Fruit fly (Drosophila melanogaster): Measurements from ENCODE around the gene qm.

DNA sequence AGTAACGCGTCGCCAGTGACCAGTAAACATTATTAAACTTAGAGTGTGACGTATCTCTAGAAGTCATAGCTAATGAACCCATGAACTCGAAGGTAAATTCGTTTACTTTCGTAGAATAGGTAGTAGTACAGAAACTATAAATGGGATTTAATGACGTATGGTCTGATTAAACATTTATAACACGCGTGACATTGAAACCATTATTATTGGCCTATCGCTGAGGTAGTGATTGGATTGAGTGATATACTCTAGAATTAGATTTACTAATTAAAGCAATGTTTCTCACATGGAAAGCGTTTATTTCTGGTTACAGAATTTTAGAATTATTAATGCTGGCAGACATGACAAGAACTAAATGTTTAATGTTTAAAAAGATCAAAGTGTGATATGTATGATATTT is 28.7 kb downstream of the qm start:
- TF ChIP-seq CG8478 (optimal IDR thresholded peaks at IDR 0.05) (no peak), CTCF (optimal IDR thresholded peaks at IDR 0.05) (no peak)

All from S2 (cell line).